Worm (Caenorhabditis elegans): Measurements from ENCODE around the gene mics-1.

Gene mics-1

DNA sequence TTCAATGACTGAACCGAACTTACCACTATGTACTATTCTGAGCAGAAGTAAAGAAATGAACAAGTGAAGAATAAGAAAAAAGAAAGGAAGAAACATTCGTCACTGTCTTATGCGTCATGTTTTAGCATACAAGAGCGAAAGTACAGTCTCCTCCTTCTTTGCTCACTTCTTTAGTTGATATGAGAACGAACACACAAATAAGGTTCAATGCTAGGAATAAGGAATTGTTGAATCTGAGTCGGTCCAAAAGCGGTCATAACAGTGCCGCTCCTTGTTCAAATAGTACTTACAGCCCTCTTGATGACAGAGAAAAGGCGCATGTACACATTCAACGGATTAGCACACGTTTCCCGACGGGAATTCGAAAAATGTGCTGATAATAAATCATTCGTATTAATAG lies 39.0 kb downstream of the mics-1 start, which contains the start of gene F25D1.8:
Gene F25D1.8 (plus strand): TSS at position 301 of the 400 bp plus-strand sequence.
- TF ChIP-seq ceh-36 (tag; optimal IDR thresholded peaks at IDR 0.05) (no peak), hmbx-1 (tag; optimal IDR thresholded peaks at IDR 0.05) (no peak), tbx-11 (GFP tag; IDR thresholded peaks at IDR 0.05) (no peak), tbx-37 (GFP tag; conservative IDR thresholded peaks at IDR 0.05) (no peak), scrt-1 (GFP tag; IDR thresholded peaks at IDR 0.05) (no peak), ceh-13 (GFP tag; optimal IDR thresholded peaks at IDR 0.05) (no peak)

DNA sequence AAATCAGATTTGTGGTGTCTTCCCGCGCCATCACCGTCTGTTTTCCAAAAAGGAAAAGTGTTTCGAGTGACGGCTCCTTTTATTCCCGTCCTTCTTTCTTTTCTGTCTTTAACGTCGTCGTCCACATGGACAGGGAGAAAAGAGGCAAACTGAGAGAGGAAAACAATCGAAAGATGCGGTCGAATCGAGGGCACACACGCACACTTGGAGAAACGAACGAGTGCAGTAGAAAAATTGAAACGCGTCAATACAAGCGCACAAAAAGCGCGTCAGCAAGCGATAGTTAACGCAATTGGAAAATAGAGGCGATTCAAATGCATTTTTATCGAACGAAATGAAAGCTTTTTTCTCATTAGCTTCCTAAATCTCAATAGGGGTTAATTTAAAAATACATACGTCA lies 41.3 kb downstream of the mics-1 start:
- TF ChIP-seq F13C5.2 (tag; optimal IDR thresholded peaks at IDR 0.05) (peak; percentile 11), ceh-36 (tag; optimal IDR thresholded peaks at IDR 0.05) (no peak), ceh-13 (GFP tag; optimal IDR thresholded peaks at IDR 0.05) (no peak), hnd-1 (tag; optimal IDR thresholded peaks at IDR 0.05) (no peak), hmbx-1 (tag; optimal IDR thresholded peaks at IDR 0.05) (no peak), hmg-4 (GFP tag; optimal IDR thresholded peaks at IDR 0.05) (peak; percentile 50)

DNA sequence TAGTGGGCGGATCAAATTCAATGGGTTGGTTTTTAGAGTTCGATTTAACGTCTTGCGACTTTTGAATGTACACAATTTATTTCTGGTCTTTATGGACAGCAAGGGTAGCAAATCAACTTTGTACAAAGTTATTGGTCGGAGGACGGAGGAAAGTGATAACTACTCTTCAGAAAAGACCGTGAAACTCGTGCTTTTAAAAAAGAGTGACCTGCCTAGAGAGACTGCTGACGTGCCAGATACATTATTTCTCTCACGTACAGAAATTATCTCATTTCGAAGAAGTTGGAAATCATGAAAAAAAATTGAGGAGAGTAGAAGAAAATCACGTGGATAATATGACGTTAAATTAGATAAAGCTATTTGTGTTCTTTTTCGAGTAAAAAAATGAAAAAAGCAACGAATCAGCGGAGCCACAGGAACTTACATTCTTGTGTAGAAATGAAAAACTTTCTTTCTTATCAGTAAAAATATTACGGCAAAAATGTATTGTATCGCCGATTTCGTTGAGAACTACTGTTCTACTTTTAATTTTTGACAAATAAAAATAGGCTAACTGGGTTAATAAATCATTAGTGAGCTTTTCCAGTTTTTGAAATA lies 41.9 kb downstream of the mics-1 start, which contains the start of gene ppm-1.A:
Gene ppm-1.A (minus strand): TSS at position 294 of the 597 bp plus-strand sequence.
- TF ChIP-seq hnd-1 (tag; optimal IDR thresholded peaks at IDR 0.05) (no peak), ama-1 (optimal IDR thresholded peaks at IDR 0.05) (no peak)

DNA sequence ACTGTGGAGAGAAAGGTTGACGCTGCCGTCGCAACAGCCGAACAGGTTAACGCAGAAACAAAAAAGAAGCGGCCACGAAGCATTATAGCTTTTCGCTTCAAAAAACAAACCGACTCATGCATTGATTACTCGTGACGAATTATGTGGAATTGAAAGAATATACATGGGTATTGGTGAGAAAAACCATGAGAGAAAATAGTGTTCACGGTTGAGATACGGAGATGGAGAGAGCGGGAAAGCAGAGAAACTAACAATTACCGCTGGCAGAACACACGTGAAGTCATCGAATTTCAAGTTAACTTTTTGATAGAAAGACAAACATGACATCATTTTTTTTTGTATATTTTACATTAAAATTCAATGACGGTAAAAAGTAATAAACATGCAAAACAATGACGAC lies 42.8 kb downstream of the mics-1 start:
- TF ChIP-seq ceh-36 (tag; optimal IDR thresholded peaks at IDR 0.05) (no peak), tra-4 (tag; optimal IDR thresholded peaks at IDR 0.05) (no peak), ets-7 (tag; optimal IDR thresholded peaks at IDR 0.05) (no peak)

DNA sequence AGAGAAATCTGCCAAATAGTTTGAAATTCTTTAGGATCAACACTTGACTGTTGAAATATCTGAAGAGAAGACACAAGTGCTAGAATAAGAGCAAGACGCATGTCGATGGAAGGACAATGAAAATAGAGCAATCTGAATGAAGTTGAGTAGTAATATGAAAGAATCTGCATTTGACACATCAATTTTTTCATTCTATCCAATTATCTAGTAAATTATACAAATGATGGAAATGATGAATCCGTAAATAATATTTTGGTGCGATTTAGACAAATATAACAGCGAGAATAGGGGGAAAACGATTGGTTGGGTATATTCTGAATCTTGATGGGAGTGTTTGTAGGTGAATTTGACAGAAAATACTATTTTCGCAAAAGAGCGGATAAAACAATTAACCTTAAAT lies 45.4 kb downstream of the mics-1 start, which contains the start of gene txt-10:
Gene txt-10 (minus strand): TSS at position 101 of the 400 bp plus-strand sequence.
- TF ChIP-seq flt-1 (GFP tag; IDR thresholded peaks at IDR 0.05), result no peak
- TF ChIP-seq ceh-36 (tag; optimal IDR thresholded peaks at IDR 0.05), result no peak
- no peak for TF ChIP-seq hnd-1 (tag; optimal IDR thresholded peaks at IDR 0.05)
- no peak for TF ChIP-seq sea-1 (GFP tag; conservative IDR thresholded peaks at IDR 0.05)
- TF ChIP-seq ama-1 (optimal IDR thresholded peaks at IDR 0.05), result no peak
- TF ChIP-seq hmg-4 (GFP tag; optimal IDR thresholded peaks at IDR 0.05), result no peak
- no peak for TF ChIP-seq B0310.2 (tag; optimal IDR thresholded peaks at IDR 0.05)
- TF ChIP-seq scrt-1 (GFP tag; IDR thresholded peaks at IDR 0.05), result no peak
- no peak for TF ChIP-seq F13C5.2 (tag; optimal IDR thresholded peaks at IDR 0.05)
- TF ChIP-seq tbx-37 (GFP tag; conservative IDR thresholded peaks at IDR 0.05), result no peak
- TF ChIP-seq tra-4 (tag; optimal IDR thresholded peaks at IDR 0.05), result no peak
- TF ChIP-seq ets-7 (tag; optimal IDR thresholded peaks at IDR 0.05), result no peak
- no peak for TF ChIP-seq ceh-13 (GFP tag; optimal IDR thresholded peaks at IDR 0.05)
- TF ChIP-seq hmbx-1 (tag; optimal IDR thresholded peaks at IDR 0.05), result no peak
- no peak for TF ChIP-seq pes-1 (GFP tag; IDR thresholded peaks at IDR 0.05)
- TF ChIP-seq aly-1 (tag; optimal IDR thresholded peaks at IDR 0.05), result no peak
- TF ChIP-seq tbx-11 (GFP tag; IDR thresholded peaks at IDR 0.05), result no peak

DNA sequence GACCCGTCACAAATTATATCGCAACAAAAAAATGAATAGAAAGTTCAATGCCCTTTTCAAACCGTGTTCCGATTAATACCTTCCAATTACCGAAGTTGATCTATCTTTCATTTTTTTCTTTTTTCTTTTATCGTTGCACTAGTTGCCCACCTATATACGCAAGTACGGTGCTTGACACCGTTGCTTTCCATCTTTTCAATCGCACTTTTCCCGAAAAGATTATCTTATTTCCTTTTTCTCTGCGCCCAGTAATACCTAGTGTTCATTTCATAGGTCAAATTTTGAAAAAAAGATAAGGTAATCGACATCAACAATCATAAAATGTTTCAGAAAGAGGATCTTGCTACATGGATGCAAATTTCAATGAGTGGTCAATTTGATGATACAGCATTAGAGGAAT lies 48.5 kb downstream of the mics-1 start:
- TF ChIP-seq sea-1 (GFP tag; conservative IDR thresholded peaks at IDR 0.05) (no peak), ets-7 (tag; optimal IDR thresholded peaks at IDR 0.05) (no peak), ama-1 (optimal IDR thresholded peaks at IDR 0.05) (no peak), hmg-4 (GFP tag; optimal IDR thresholded peaks at IDR 0.05) (no peak), B0310.2 (tag; optimal IDR thresholded peaks at IDR 0.05) (no peak), ceh-13 (GFP tag; optimal IDR thresholded peaks at IDR 0.05) (no peak), pes-1 (GFP tag; IDR thresholded peaks at IDR 0.05) (no peak), hmbx-1 (tag; optimal IDR thresholded peaks at IDR 0.05) (no peak), hnd-1 (tag; optimal IDR thresholded peaks at IDR 0.05) (no peak), flt-1 (GFP tag; IDR thresholded peaks at IDR 0.05) (no peak), aly-1 (tag; optimal IDR thresholded peaks at IDR 0.05) (no peak), F13C5.2 (tag; optimal IDR thresholded peaks at IDR 0.05) (no peak), tbx-37 (GFP tag; conservative IDR thresholded peaks at IDR 0.05) (no peak)

DNA sequence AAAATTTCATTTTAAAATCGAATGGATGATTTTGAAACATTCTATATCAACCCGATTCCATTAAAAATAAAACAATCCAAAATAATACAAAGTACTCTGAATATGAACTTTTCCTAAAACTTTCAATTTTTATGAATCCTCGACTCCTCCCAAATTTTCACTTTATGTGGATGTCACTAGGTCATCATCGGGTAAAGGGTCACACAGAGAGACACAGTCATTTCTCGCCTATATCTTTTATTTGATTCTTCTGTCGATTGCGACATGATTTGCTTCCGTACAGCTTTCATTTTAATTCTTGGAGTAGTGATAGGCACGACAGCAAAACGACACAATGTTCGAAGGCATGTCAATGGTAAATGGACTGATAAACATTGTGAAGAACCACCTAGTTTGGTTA lies 49.6 kb downstream of the mics-1 start, which contains the start of gene F25D1.3:
Gene F25D1.3 (plus strand): TSS at position 225 of the 400 bp plus-strand sequence.
- TF ChIP-seq ets-7 (tag; optimal IDR thresholded peaks at IDR 0.05), result no peak
- no peak for TF ChIP-seq sea-1 (GFP tag; conservative IDR thresholded peaks at IDR 0.05)
- no peak for TF ChIP-seq ama-1 (optimal IDR thresholded peaks at IDR 0.05)
- no peak for TF ChIP-seq hmg-4 (GFP tag; optimal IDR thresholded peaks at IDR 0.05)

All from whole organism, early embryonic.